Worm (Caenorhabditis elegans) whole organism, young adult: ENCODE results near the gene C06C3.4.

ENCODE experiments used
- D2030.7 ChIP-seq: fragments of 200-800 bp; sonication (Bioruptor generic); IDR thresholded peaks from 2 replicates; pipeline ENCODE4 v1.3.6; 2022; ENCODE audit warnings: missing genetic modification reagents, missing genetic modification characterization, missing compliant biosample characterization
- F49E8.2 ChIP-seq: sonication (generic microtip); optimal IDR thresholded peaks from 3 replicates; lab custom pipeline; 2017; ENCODE audit warnings: missing genetic modification characterization, mild to moderate bottlenecking, missing compliant biosample characterization, antibody characterized with exemption, moderate library complexity; ENCODE audit not compliant: insufficient read depth
- F57C9.4 ChIP-seq: sonication (generic microtip); optimal IDR thresholded peaks from 2 replicates; lab custom pipeline; 2017; ENCODE audit warnings: mild to moderate bottlenecking, missing genetic modification characterization, missing compliant biosample characterization
- K12H6.12 ChIP-seq: fragments of 200-800 bp; sonication (Bioruptor generic); optimal IDR thresholded peaks from 2 replicates; lab custom pipeline; 2018; ENCODE audit warnings: mild to moderate bottlenecking, missing genetic modification characterization, missing compliant biosample characterization
- ZK185.1 ChIP-seq: sonication (generic microtip); optimal IDR thresholded peaks from 2 replicates; lab custom pipeline; 2016; ENCODE audit warnings: mild to moderate bottlenecking, missing genetic modification characterization, missing compliant biosample characterization; ENCODE audit not compliant: poor library complexity, severe bottlenecking
- athp-1 ChIP-seq: sonication (generic microtip); optimal IDR thresholded peaks from 2 replicates; lab custom pipeline; 2017; ENCODE audit warnings: mild to moderate bottlenecking, missing genetic modification characterization, missing compliant biosample characterization
- attf-6 ChIP-seq: fragments of 200-800 bp; sonication (Bioruptor generic); IDR thresholded peaks from 2 replicates; pipeline ENCODE4 v1.3.6; 2022; ENCODE audit warnings: missing genetic modification reagents, missing genetic modification characterization, missing compliant biosample characterization
- bed-1 ChIP-seq: fragments of 200-800 bp; sonication (Bioruptor generic); IDR thresholded peaks from 2 replicates; pipeline ENCODE4 v1.3.6; 2022; ENCODE audit warnings: missing genetic modification reagents, missing genetic modification characterization, missing compliant biosample characterization
- cebp-2 ChIP-seq: fragments of 200-800 bp; sonication (Bioruptor generic); IDR thresholded peaks from 2 replicates; pipeline ENCODE4 v1.3.6; 2022; ENCODE audit warnings: missing genetic modification characterization, missing compliant biosample characterization
- ceh-91 ChIP-seq: fragments of 200-800 bp; sonication (Bioruptor generic); IDR thresholded peaks from 2 replicates; pipeline ENCODE4 v1.3.6; 2022; ENCODE audit warnings: missing genetic modification reagents, missing genetic modification characterization, missing compliant biosample characterization
- ets-4 ChIP-seq: fragments of 200-800 bp; sonication (Bioruptor generic); optimal IDR thresholded peaks from 2 replicates; lab custom pipeline; 2018; ENCODE audit warnings: mild to moderate bottlenecking, missing genetic modification characterization, missing compliant biosample characterization
- hmg-1.2 ChIP-seq: fragments of 200-800 bp; sonication (Bioruptor generic); IDR thresholded peaks from 2 replicates; pipeline ENCODE4 v1.3.6; 2022; ENCODE audit warnings: missing genetic modification reagents, missing genetic modification characterization, missing compliant biosample characterization
- hsf-1 ChIP-seq: fragments of 200-800 bp; sonication (Bioruptor generic); IDR thresholded peaks from 2 replicates; pipeline ENCODE4 v1.3.6; 2022; ENCODE audit warnings: missing genetic modification reagents, missing genetic modification characterization, missing compliant biosample characterization
- lin-35 ChIP-seq, 3 experiments: fragments of 150-350 bp in 2 of 3; sonication (generic microtip) in 1 of 3; optimal IDR thresholded peaks; 2 replicates each; lab custom pipeline; 2014 to 2018; ENCODE audit warnings: missing biosample characterization in 3 of 3, missing genetic modification characterization in 3 of 3, missing genetic modification reagents in 3 of 3
- lir-1 ChIP-seq: fragments of 200-800 bp; sonication (Bioruptor generic); conservative IDR thresholded peaks from 2 replicates; pipeline ENCODE4 v1.3.6; 2022; ENCODE audit warnings: missing genetic modification reagents, missing genetic modification characterization, missing compliant biosample characterization
- lsl-1 ChIP-seq: fragments of 200-800 bp; sonication (Bioruptor generic); optimal IDR thresholded peaks from 2 replicates; lab custom pipeline; 2018; ENCODE audit warnings: mild to moderate bottlenecking, missing genetic modification characterization, moderate library complexity, missing compliant biosample characterization
- mcd-1 ChIP-seq: fragments of 200-800 bp; sonication (Bioruptor generic); IDR thresholded peaks from 2 replicates; pipeline ENCODE4 v1.3.6; 2022; ENCODE audit warnings: missing genetic modification reagents, missing genetic modification characterization, missing compliant biosample characterization
- mel-28 ChIP-seq: sonication (generic microtip); optimal IDR thresholded peaks from 2 replicates; lab custom pipeline; 2016; ENCODE audit warnings: borderline replicate concordance, mild to moderate bottlenecking, missing genetic modification characterization, missing compliant biosample characterization
- nhr-80 ChIP-seq: sonication (generic microtip); optimal IDR thresholded peaks from 2 replicates; lab custom pipeline; 2016; ENCODE audit warnings: missing genetic modification characterization, missing compliant biosample characterization
- pbrm-1 ChIP-seq: fragments of 200-800 bp; sonication (Bioruptor generic); IDR thresholded peaks from 2 replicates; pipeline ENCODE4 v1.3.6; 2022; ENCODE audit warnings: missing genetic modification reagents, missing genetic modification characterization, missing compliant biosample characterization
- sdz-38 ChIP-seq: sonication (generic microtip); optimal IDR thresholded peaks from 2 replicates; lab custom pipeline; 2016; ENCODE audit warnings: missing genotype, missing genetic modification characterization, missing compliant biosample characterization
- snpc-1.1 ChIP-seq: sonication (generic microtip); optimal IDR thresholded peaks from 2 replicates; lab custom pipeline; 2017; ENCODE audit warnings: missing genetic modification characterization, mild to moderate bottlenecking, missing compliant biosample characterization, antibody characterized with exemption, moderate library complexity, missing genotype, missing genetic modification reagents; ENCODE audit not compliant: insufficient read depth
- snpc-4 ChIP-seq, 5 experiments: fragments of 150-350 bp in 1 of 5; sonication (generic microtip) in 4 of 5; optimal IDR thresholded peaks; 2 replicates each; lab custom pipeline; 2014 to 2018; ENCODE audit warnings: missing genetic modification characterization in 5 of 5, missing biosample characterization in 3 of 5, antibody characterized with exemption in 2 of 5, mild to moderate bottlenecking in 2 of 5, missing compliant biosample characterization in 2 of 5, missing genotype in 2 of 5, moderate library complexity in 2 of 5, missing genetic modification reagents in 1 of 5
- tbp1 ChIP-seq: fragments of 200-800 bp; sonication (Bioruptor generic); optimal IDR thresholded peaks from 2 replicates; lab custom pipeline; 2018; ENCODE audit warnings: mild to moderate bottlenecking, missing genetic modification characterization, missing compliant biosample characterization
- tbx-9 ChIP-seq: sonication (generic microtip); optimal IDR thresholded peaks from 2 replicates; lab custom pipeline; 2016; ENCODE audit warnings: borderline replicate concordance, missing genetic modification characterization, inconsistent platforms, missing compliant biosample characterization
- zim-3 ChIP-seq: sonication (generic microtip); optimal IDR thresholded peaks from 2 replicates; lab custom pipeline; 2017; ENCODE audit warnings: mild to moderate bottlenecking, missing genetic modification characterization, moderate library complexity, missing compliant biosample characterization
- ztf-22 ChIP-seq: fragments of 200-800 bp; sonication (Bioruptor generic); optimal IDR thresholded peaks from 2 replicates; lab custom pipeline; 2018; ENCODE audit warnings: mild to moderate bottlenecking, missing genetic modification characterization, moderate library complexity, missing compliant biosample characterization

C06C3.4 gene

ce11 chrII:9329474-9329873 is 43.6 kb upstream of the C06C3.4 start, which contains the start of gene wbp-2:
TSS of gene wbp-2 (plus strand) at chrII:9329774.
- TF ChIP-seq lin-35 (GFP tag; optimal IDR thresholded peaks at IDR 0.05; lab: Kevin White, UChicago), result no peak
- no peak for TF ChIP-seq cebp-2
- no peak for TF ChIP-seq tbx-9 (tag; lab: Kevin White, UChicago)
- no peak for TF ChIP-seq sdz-38
- TF ChIP-seq hmg-1.2 (GFP tag; lab: Robert Waterston, UW), result 0 out of 2 replicates have a peak, but pooled peaks have one; percentile 7

DNA sequence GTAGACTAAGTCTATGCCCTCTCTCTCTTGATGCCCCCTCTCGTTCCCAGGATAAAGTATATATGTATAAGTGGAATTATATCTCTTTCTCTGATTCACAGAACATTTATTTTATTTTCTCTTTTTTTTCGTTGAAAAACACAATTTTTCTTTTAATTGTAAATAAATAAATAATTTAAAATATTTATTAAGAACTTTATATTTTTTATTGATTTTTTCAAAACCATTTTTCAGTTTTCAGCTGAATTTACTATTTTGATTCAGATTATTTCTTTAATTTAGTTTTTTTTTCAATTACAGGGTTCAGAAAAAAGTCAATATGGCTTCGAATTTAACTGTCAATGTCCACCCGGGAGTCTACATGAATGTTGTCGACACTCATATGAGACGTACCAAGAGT is 41.7 kb upstream of the C06C3.4 start, which contains the start of gene eif-3.F:
eif-3.F (plus strand) TSS at position 301 of the 400 bp plus-strand sequence.
- TF ChIP-seq zim-3 (tag; lab: Kevin White, UChicago) (no peak), ets-4 (no peak)
- TF ChIP-seq, all 124 proteins: peak for 0

DNA sequence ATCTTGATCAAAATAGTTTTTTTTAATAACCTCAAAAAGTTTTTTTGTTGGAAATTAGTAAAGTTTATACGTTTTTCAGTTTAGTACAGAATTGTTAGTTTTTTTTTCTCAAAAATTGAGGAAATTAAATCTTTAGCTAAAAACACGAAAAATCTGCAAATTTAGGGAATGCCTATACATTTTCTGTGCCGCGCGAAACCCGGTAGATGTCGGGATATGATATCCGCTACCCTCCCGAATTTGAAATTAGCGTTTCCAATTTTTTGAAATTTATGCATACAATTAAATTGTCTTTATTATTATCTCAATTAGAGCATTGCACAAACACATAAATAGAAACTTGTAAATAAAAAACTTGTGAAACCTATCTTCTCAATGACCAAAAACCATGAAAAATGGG is 40.1 kb upstream of the C06C3.4 start:
- no peak for TF ChIP-seq D2030.7 (GFP tag; lab: Robert Waterston, UW)
- TF ChIP-seq snpc-4 (GFP tag; optimal IDR thresholded peaks at IDR 0.05; lab: Kevin White, UChicago), result peak; percentile 81
- TF ChIP-seq snpc-4 (tag; optimal IDR thresholded peaks at IDR 0.05; lab: Kevin White, UChicago), result peak; percentile 5 to 80 (median 59)
- peak; percentile 32; the same call in 1 of the 2 replicates for TF ChIP-seq hmg-1.2 (GFP tag; lab: Robert Waterston, UW)
- TF ChIP-seq bed-1 (GFP tag; lab: Robert Waterston, UW), result no peak
- peak; percentile 88 for TF ChIP-seq snpc-1.1 (tag; lab: Kevin White, UChicago)
- TF ChIP-seq tbp1 (GFP tag; lab: Kevin White, UChicago), result peak; percentile 2
- no peak for TF ChIP-seq F57C9.4 (tag; lab: Kevin White, UChicago)
- TF ChIP-seq, all 124 proteins: peak for 4

ce11 chrII:9333714-9334113 is 39.4 kb upstream of the C06C3.4 start, which contains the start of gene scp-1:
TSS of gene scp-1 (plus strand) at chrII:9334014.
- TF ChIP-seq pbrm-1, result 0 out of 2 replicates have a peak, but pooled peaks have one; percentile 11
- no peak for TF ChIP-seq attf-6 (GFP tag; lab: Robert Waterston, UW)
- TF ChIP-seq, all 124 proteins: peak for 1

DNA sequence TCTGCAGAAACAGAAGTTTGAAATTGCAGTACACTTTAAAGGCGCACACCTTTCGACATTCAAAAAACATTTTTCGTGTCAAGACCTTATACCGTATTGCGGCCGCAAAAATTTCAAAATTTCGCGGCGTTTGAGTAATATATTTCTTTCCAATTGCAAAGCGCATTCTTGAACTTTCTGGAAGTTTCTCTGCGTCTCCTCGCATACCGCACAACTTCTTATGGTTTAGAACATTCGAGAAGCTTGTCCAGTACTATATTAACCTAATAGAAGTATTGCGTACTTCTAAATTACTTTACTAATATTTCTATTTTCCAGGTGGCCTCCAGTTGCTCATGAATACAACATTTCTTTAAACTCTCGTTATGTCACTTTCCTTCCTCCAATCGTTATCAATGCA is 36.4 kb upstream of the C06C3.4 start:
- TF ChIP-seq hsf-1 (GFP tag; lab: Robert Waterston, UW) (peak; percentile 73), lir-1 (GFP tag; lab: Robert Waterston, UW) (no peak)

DNA sequence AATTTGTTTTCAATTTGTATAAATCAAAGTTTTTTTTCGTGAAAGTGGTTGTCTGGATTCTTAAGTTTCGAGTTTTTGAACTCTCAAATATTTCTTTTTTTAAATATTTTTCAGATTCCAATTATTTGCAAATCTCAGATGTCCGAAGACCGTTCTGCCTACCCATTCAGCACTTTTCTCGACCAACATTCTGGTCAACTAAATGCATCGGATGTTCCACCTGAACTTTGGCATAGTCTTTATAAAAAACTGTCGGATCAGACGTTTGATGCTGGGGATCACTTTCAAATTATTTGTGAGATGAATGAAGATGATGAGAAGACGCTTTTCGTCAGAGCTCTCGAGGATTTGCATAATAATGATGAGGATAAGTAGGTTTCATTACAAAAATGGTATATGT is 34.2 kb upstream of the C06C3.4 start, which contains the start of gene ttll-12:
ttll-12 (plus strand) TSS at position 139 of the 400 bp plus-strand sequence.
- no peak for TF ChIP-seq mel-28 (tag; lab: Kevin White, UChicago)
- TF ChIP-seq F49E8.2 (tag; lab: Kevin White, UChicago), result no peak
- no peak for TF ChIP-seq K12H6.12 (tag; lab: Kevin White, UChicago)
- TF ChIP-seq athp-1, result no peak
- no peak for TF ChIP-seq nhr-80 (tag; lab: Kevin White, UChicago)
- TF ChIP-seq lsl-1 (GFP tag; lab: Kevin White, UChicago), result no peak
- no peak for TF ChIP-seq ZK185.1
- TF ChIP-seq ceh-91 (GFP tag; lab: Robert Waterston, UW), result no peak
- no peak for TF ChIP-seq ztf-22 (GFP tag; lab: Kevin White, UChicago)
- TF ChIP-seq mcd-1 (GFP tag; lab: Robert Waterston, UW), result no peak
- TF ChIP-seq snpc-1.1 (tag; lab: Kevin White, UChicago), result no peak
